Worm (Caenorhabditis elegans): ENCODE measurements around the gene T04F3.4.
A peak's percentile ranks its signal among the peaks of the same experiment; 100 is the strongest.

Gene T04F3.4

ce11 chrV:11760371-11760770, 2.5 kb downstream of the T04F3.4 start, which contains the start of gene T04F3.5:
Gene T04F3.5, plus strand, starts transcription at chrV:11760671.
- TF ChIP-seq peb-1 (tag; optimal IDR thresholded peaks at IDR 0.05) (no peak), ztf-4 (tag; optimal IDR thresholded peaks at IDR 0.05) (no peak), C34F6.9 (tag; optimal IDR thresholded peaks at IDR 0.05) (no peak), skn-1 (tag; optimal IDR thresholded peaks at IDR 0.05) (no peak), F13H6.1 (tag; optimal IDR thresholded peaks at IDR 0.05) (no peak), lin-11 (tag; optimal IDR thresholded peaks at IDR 0.05) (no peak), nhr-129 (tag; optimal IDR thresholded peaks at IDR 0.05) (no peak), ama-1 (optimal IDR thresholded peaks at IDR 0.05) (no peak), aly-2 (tag; optimal IDR thresholded peaks at IDR 0.05) (no peak), ceh-82 (tag; optimal IDR thresholded peaks at IDR 0.05) (no peak), elt-1 (tag; optimal IDR thresholded peaks at IDR 0.05) (no peak), lin-13 (GFP tag; optimal IDR thresholded peaks at IDR 0.05) (no peak)

ce11 chrV:11758635-11759034, 4.2 kb downstream of the T04F3.4 start, which contains the start of gene T04F3.3:
Gene T04F3.3, plus strand, starts transcription at chrV:11758935.
- TF ChIP-seq crh-2 (tag; optimal IDR thresholded peaks at IDR 0.05) (no peak), nhr-11 (tag; optimal IDR thresholded peaks at IDR 0.05) (no peak), ceh-82 (tag; optimal IDR thresholded peaks at IDR 0.05) (no peak), mbf-1 (tag; optimal IDR thresholded peaks at IDR 0.05) (no peak), dmd-4 (tag; optimal IDR thresholded peaks at IDR 0.05) (no peak), nhr-12 (tag; optimal IDR thresholded peaks at IDR 0.05) (no peak), ztf-1 (GFP tag; conservative IDR thresholded peaks at IDR 0.05) (no peak), nhr-10 (tag; optimal IDR thresholded peaks at IDR 0.05) (no peak), R02D3.7 (tag; optimal IDR thresholded peaks at IDR 0.05) (no peak), ztf-11 (tag; optimal IDR thresholded peaks at IDR 0.05) (no peak), nhr-77 (tag; optimal IDR thresholded peaks at IDR 0.05) (no peak), nhr-6 (tag; optimal IDR thresholded peaks at IDR 0.05) (no peak), sma-9 (GFP tag; optimal IDR thresholded peaks at IDR 0.05) (no peak), sma-9 (tag; optimal IDR thresholded peaks at IDR 0.05) (no peak)

- no peak for TF ChIP-seq unc-62 (GFP tag; optimal IDR thresholded peaks at IDR 0.05)
- no peak for TF ChIP-seq nhr-77 (tag; optimal IDR thresholded peaks at IDR 0.05)
- no peak for TF ChIP-seq mab-5 (tag; optimal IDR thresholded peaks at IDR 0.05)
- TF ChIP-seq sma-9 (GFP tag; optimal IDR thresholded peaks at IDR 0.05), result no peak
- no peak for TF ChIP-seq sma-9 (tag; optimal IDR thresholded peaks at IDR 0.05)
- TF ChIP-seq skn-1 (tag; optimal IDR thresholded peaks at IDR 0.05), result no peak
- TF ChIP-seq sem-4 (tag; optimal IDR thresholded peaks at IDR 0.05), result no peak
- TF ChIP-seq mbf-1 (tag; optimal IDR thresholded peaks at IDR 0.05), result no peak
- no peak for TF ChIP-seq unc-39 (tag; optimal IDR thresholded peaks at IDR 0.05)
- TF ChIP-seq nhr-129 (tag; optimal IDR thresholded peaks at IDR 0.05), result no peak
- TF ChIP-seq nhr-23 (tag; optimal IDR thresholded peaks at IDR 0.05), result no peak
- no peak for TF ChIP-seq nhr-12 (tag; optimal IDR thresholded peaks at IDR 0.05)
- no peak for TF ChIP-seq lsy-2 (tag; optimal IDR thresholded peaks at IDR 0.05)
- no peak for TF ChIP-seq nhr-6 (tag; optimal IDR thresholded peaks at IDR 0.05)
- no peak for TF ChIP-seq mdl-1 (tag; optimal IDR thresholded peaks at IDR 0.05)
- TF ChIP-seq nhr-21 (tag; optimal IDR thresholded peaks at IDR 0.05), result no peak
- TF ChIP-seq ztf-11 (tag; optimal IDR thresholded peaks at IDR 0.05), result no peak
These were observed 5.5 kb downstream of the T04F3.4 start, which contains the start of gene smoc-1 for ce11 chrV:11757358-11757757. Gene smoc-1, plus strand, starts transcription at chrV:11757658.

ce11 chrV:11755848-11756247, 7.0 kb downstream of the T04F3.4 start:
- TF ChIP-seq ZK546.5 (tag; optimal IDR thresholded peaks at IDR 0.05) (no peak), lin-13 (GFP tag; optimal IDR thresholded peaks at IDR 0.05) (no peak), dmd-4 (tag; optimal IDR thresholded peaks at IDR 0.05) (no peak), sma-9 (GFP tag; optimal IDR thresholded peaks at IDR 0.05) (peak; percentile 2), sma-9 (tag; optimal IDR thresholded peaks at IDR 0.05) (no peak), fos-1 (tag; optimal IDR thresholded peaks at IDR 0.05) (peak; percentile 57), skn-1 (tag; optimal IDR thresholded peaks at IDR 0.05) (no peak), peb-1 (tag; optimal IDR thresholded peaks at IDR 0.05) (no peak), lsy-2 (tag; optimal IDR thresholded peaks at IDR 0.05) (no peak), nhr-12 (tag; optimal IDR thresholded peaks at IDR 0.05) (no peak), sma-3 (GFP tag; optimal IDR thresholded peaks at IDR 0.05) (no peak)

- no peak for TF ChIP-seq dmd-4 (tag; optimal IDR thresholded peaks at IDR 0.05)
These were observed 11.4 kb downstream of the T04F3.4 start for ce11 chrV:11751480-11751879.

Measured in whole organism, L2 larva.